Fruit fly (Drosophila melanogaster): ENCODE measurements around the gene Ca-alpha1T.

Gene Ca-alpha1T

dm6 chrX:6179428-6179827 lies 12.9 kb downstream of the Ca-alpha1T start (continued):
- TF ChIP-seq CG7271 (tag; optimal IDR thresholded peaks at IDR 0.05), result no peak
- peak; percentile 39 for TF ChIP-seq unpg (GFP tag; optimal IDR thresholded peaks at IDR 0.05)
- no peak for TF ChIP-seq exex (tag; optimal IDR thresholded peaks at IDR 0.05)
- 0 out of 3 replicates have a peak, but pooled peaks have one; percentile 37 for TF ChIP-seq CG3726 (GFP tag; IDR thresholded peaks at IDR 0.05)
- TF ChIP-seq CG12236 (GFP tag; optimal IDR thresholded peaks at IDR 0.05), result no peak
- TF ChIP-seq cad (GFP tag; optimal IDR thresholded peaks at IDR 0.05), result no peak
- TF ChIP-seq CG6654 (GFP tag; optimal IDR thresholded peaks at IDR 0.05), result no peak
- TF ChIP-seq CG10267 (tag; optimal IDR thresholded peaks at IDR 0.05), result no peak
- TF ChIP-seq sr (GFP tag; IDR thresholded peaks at IDR 0.05), result no peak
- peak; percentile 66 for TF ChIP-seq sisA (GFP tag; IDR thresholded peaks at IDR 0.05)
- no peak; the same call in 2 of the 3 replicates for TF ChIP-seq CG11560 (tag; IDR thresholded peaks at IDR 0.05)
- TF ChIP-seq dati (GFP tag; IDR thresholded peaks at IDR 0.05), result no peak
- peak; percentile 63 for TF ChIP-seq lab (GFP tag; optimal IDR thresholded peaks at IDR 0.05)
- peak; percentile 36 for TF ChIP-seq Xbp1 (GFP tag; optimal IDR thresholded peaks at IDR 0.05)
- TF ChIP-seq dmrt11E (tag; optimal IDR thresholded peaks at IDR 0.05), result no peak
- no peak for TF ChIP-seq C15 (GFP tag; IDR thresholded peaks at IDR 0.05)
- 0 out of 2 replicates have a peak, but pooled peaks have one; percentile 10 for TF ChIP-seq E2f2 (GFP tag; IDR thresholded peaks at IDR 0.05)
- TF ChIP-seq pnt (GFP tag; optimal IDR thresholded peaks at IDR 0.05), result peak; percentile 31
- no peak for TF ChIP-seq CG10274 (GFP tag; optimal IDR thresholded peaks at IDR 0.05)
- no peak for TF ChIP-seq CHES-1-like (GFP tag; optimal IDR thresholded peaks at IDR 0.05)
- TF ChIP-seq ato (GFP tag; IDR thresholded peaks at IDR 0.05; ENCODE audit: partially characterized antibody), result no peak
- no peak; the same call in 1 of the 2 replicates for TF ChIP-seq Taf1 (GFP tag; IDR thresholded peaks at IDR 0.05)
- no peak for TF ChIP-seq twi (tag; optimal IDR thresholded peaks at IDR 0.05)
- TF ChIP-seq TFAM (GFP tag; optimal IDR thresholded peaks at IDR 0.05), result no peak
- peak; percentile 42 for TF ChIP-seq CG15269 (tag; optimal IDR thresholded peaks at IDR 0.05)
- peak; percentile 90 for TF ChIP-seq Ets65A (GFP tag)
- no peak for TF ChIP-seq Hr39 (optimal IDR thresholded peaks at IDR 0.05)
- TF ChIP-seq tgo (GFP tag; IDR thresholded peaks at IDR 0.05), result peak; percentile 57; the same call in 2 of the 3 replicates
- peak; percentile 56 for TF ChIP-seq B-H1 (GFP tag; IDR thresholded peaks at IDR 0.05)
- no peak for TF ChIP-seq toy (GFP tag; IDR thresholded peaks at IDR 0.05)
- no peak for TF ChIP-seq pan (optimal IDR thresholded peaks at IDR 0.05)
- peak in 1 of 2 experiments; percentile 51 for TF ChIP-seq pan (GFP tag; optimal IDR thresholded peaks at IDR 0.05 in 1 of 2, IDR thresholded peaks at IDR 0.05 in 1 of 2)
- peak; percentile 66 for TF ChIP-seq Rx (GFP tag; IDR thresholded peaks at IDR 0.05)
- TF ChIP-seq CG9817 (tag; optimal IDR thresholded peaks at IDR 0.05), result peak; percentile 13
- TF ChIP-seq CG1792 (GFP tag; optimal IDR thresholded peaks at IDR 0.05), result no peak
- TF ChIP-seq CG6765 (GFP tag; optimal IDR thresholded peaks at IDR 0.05), result peak; percentile 9
- TF ChIP-seq aop (GFP tag; IDR thresholded peaks at IDR 0.05), result no peak
- TF ChIP-seq lov (optimal IDR thresholded peaks at IDR 0.05), result no peak
- 0 out of 3 replicates have a peak, but pooled peaks have one; percentile 44 for TF ChIP-seq lov (GFP tag; IDR thresholded peaks at IDR 0.05)
- peak; percentile 15 for TF ChIP-seq Hsf (GFP tag; optimal IDR thresholded peaks at IDR 0.05)
- no peak for TF ChIP-seq CG3065 (GFP tag; optimal IDR thresholded peaks at IDR 0.05)
- 0 out of 2 replicates have a peak, but pooled peaks have one; percentile 30 for TF ChIP-seq danr (GFP tag; IDR thresholded peaks at IDR 0.05)
- TF ChIP-seq CG7786 (GFP tag; optimal IDR thresholded peaks at IDR 0.05), result no peak
- TF ChIP-seq jumu (GFP tag; optimal IDR thresholded peaks at IDR 0.05), result no peak
- no peak for TF ChIP-seq CG31388 (GFP tag; optimal IDR thresholded peaks at IDR 0.05)
- TF ChIP-seq HLH4C (GFP tag; IDR thresholded peaks at IDR 0.05; ENCODE audit: partially characterized antibody), result no peak
- TF ChIP-seq CG2120 (GFP tag; optimal IDR thresholded peaks at IDR 0.05), result peak; percentile 52
- TF ChIP-seq CG43689 (GFP tag; IDR thresholded peaks at IDR 0.05), result no peak
- no peak for TF ChIP-seq hth (optimal IDR thresholded peaks at IDR 0.05)
- no peak for TF ChIP-seq cato (GFP tag; optimal IDR thresholded peaks at IDR 0.05; ENCODE audit: borderline replicate concordance)
- TF ChIP-seq tx (GFP tag; optimal IDR thresholded peaks at IDR 0.05), result no peak
- no peak for TF ChIP-seq CG10462 (GFP tag; optimal IDR thresholded peaks at IDR 0.05)
- TF ChIP-seq Stat92E (GFP tag; optimal IDR thresholded peaks at IDR 0.05), result no peak

Data from whole organism, embryonic.